Fruit fly (Drosophila melanogaster) S2 (cell line): Measurements from ENCODE around the gene dnd.

Experiments
- CG8478 ChIP-seq: fragments of >200 bp; optimal IDR thresholded peaks from 2 replicates; lab custom pipeline; 2018
- CTCF ChIP-seq, 2 experiments: fragments of >200 bp; optimal IDR thresholded peaks; 2 replicates each; lab custom pipeline; 2018

dm6 chr3R:21921363-21922208 lies 34.4 kb upstream of the dnd start:
- no peak for TF ChIP-seq CG8478 (lab: Kevin White, UChicago)
- TF ChIP-seq CTCF (optimal IDR thresholded peaks at IDR 0.05; lab: Kevin White, UChicago), result no peak
